Worm (Caenorhabditis elegans): ENCODE results near the gene best-18.

ce11 chrIII:10194569-10194968 is 17.6 kb upstream of the best-18 start:
- no peak for TF ChIP-seq pag-3 (tag; optimal IDR thresholded peaks at IDR 0.05; ENCODE audit: borderline replicate concordance)
- TF ChIP-seq dmd-4 (tag; optimal IDR thresholded peaks at IDR 0.05; ENCODE audit: borderline replicate concordance) = no peak
- no peak for TF ChIP-seq rnt-1 (tag; optimal IDR thresholded peaks at IDR 0.05)
- TF ChIP-seq pat-9 (tag; optimal IDR thresholded peaks at IDR 0.05) = no peak
- TF ChIP-seq ceh-6 (GFP tag; optimal IDR thresholded peaks at IDR 0.05) = no peak

Measured in whole organism, late embryonic.